Worm (Caenorhabditis elegans): Measurements from ENCODE around the gene C17H12.2.

- no peak for TF ChIP-seq ZK185.1 (tag; optimal IDR thresholded peaks at IDR 0.05; ENCODE audit: poor library complexity, severe bottlenecking)
- TF ChIP-seq mxl-1 (tag; optimal IDR thresholded peaks at IDR 0.05): no peak
- TF ChIP-seq ceh-58 (GFP tag; IDR thresholded peaks at IDR 0.05): no peak
- no peak for TF ChIP-seq snpc-4 (GFP tag; optimal IDR thresholded peaks at IDR 0.05)
- no peak for TF ChIP-seq snpc-4 (tag; optimal IDR thresholded peaks at IDR 0.05)
- TF ChIP-seq lsy-27 (tag; optimal IDR thresholded peaks at IDR 0.05; ENCODE audit: borderline replicate concordance, insufficient read depth): no peak
- no peak for TF ChIP-seq madf-3 (GFP tag; IDR thresholded peaks at IDR 0.05)
- no peak for TF ChIP-seq ztf-26 (tag; optimal IDR thresholded peaks at IDR 0.05)
These were observed 28.1 kb upstream of the C17H12.2 start, which contains the start of gene C17H12.8 for ce11 chrIV:6818369-6818768.
